Worm (Caenorhabditis elegans) whole organism, young adult: ENCODE data around the gene T27A8.7.

Source experiments
- B0261.1 ChIP-seq: sonication (generic microtip); optimal IDR thresholded peaks from 2 replicates; lab custom pipeline; 2016; ENCODE audit warnings: mild to moderate bottlenecking, missing genetic modification characterization, moderate library complexity, missing compliant biosample characterization
- B0336.3 ChIP-seq: fragments of 200-800 bp; sonication (Bioruptor generic); IDR thresholded peaks from 2 replicates; pipeline ENCODE4 v1.3.6; 2022; ENCODE audit warnings: missing genetic modification characterization, missing compliant biosample characterization
- F10E7.11 ChIP-seq: sonication (generic microtip); optimal IDR thresholded peaks from 2 replicates; lab custom pipeline; 2017; ENCODE audit warnings: mild to moderate bottlenecking, missing genetic modification characterization, moderate library complexity, missing compliant biosample characterization
- F37B4.10 ChIP-seq: fragments of 200-800 bp; sonication (Bioruptor generic); IDR thresholded peaks from 2 replicates; pipeline ENCODE4 v1.3.6; 2022; ENCODE audit warnings: missing genetic modification characterization, missing compliant biosample characterization
- F52B5.7 ChIP-seq: sonication (generic microtip); optimal IDR thresholded peaks from 2 replicates; lab custom pipeline; 2016; ENCODE audit warnings: mild to moderate bottlenecking, missing genetic modification characterization, missing compliant biosample characterization
- Y79H2A.3 ChIP-seq: fragments of 200-800 bp; sonication (Bioruptor generic); conservative IDR thresholded peaks from 2 replicates; pipeline ENCODE4 v1.3.6; 2022; ENCODE audit warnings: missing genetic modification reagents, missing genetic modification characterization, missing compliant biosample characterization
- Y95B8A.8 ChIP-seq: fragments of 200-800 bp; sonication (Bioruptor generic); IDR thresholded peaks from 2 replicates; pipeline ENCODE4 v1.3.6; 2022; ENCODE audit warnings: missing genetic modification reagents, missing genetic modification characterization, missing compliant biosample characterization
- ama-1 ChIP-seq, 3 experiments: fragments of 150-350 bp in 1 of 3; sonication (generic microtip) in 2 of 3; optimal IDR thresholded peaks; 2 replicates each; lab custom pipeline; 2014 to 2018; ENCODE audit warnings: missing biosample characterization in 2 of 3, missing genetic modification characterization in 2 of 3, missing genetic modification reagents in 2 of 3
- attf-5 ChIP-seq: fragments of 200-800 bp; sonication (Bioruptor generic); optimal IDR thresholded peaks from 2 replicates; lab custom pipeline; 2018; ENCODE audit warnings: mild to moderate bottlenecking, missing genetic modification characterization, missing compliant biosample characterization
- bed-1 ChIP-seq: fragments of 200-800 bp; sonication (Bioruptor generic); IDR thresholded peaks from 2 replicates; pipeline ENCODE4 v1.3.6; 2022; ENCODE audit warnings: missing genetic modification reagents, missing genetic modification characterization, missing compliant biosample characterization
- cebp-1 ChIP-seq, 2 experiments: fragments of 200-800 bp in 1 of 2; sonication (Bioruptor generic) in 1 of 2; sonication (generic microtip) in 1 of 2; IDR thresholded peaks in 1 of 2; optimal IDR thresholded peaks in 1 of 2; 2 replicates each; pipeline versions ENCODE4 v1.3.6 to Lab custom; 2017 to 2022; ENCODE audit warnings: missing compliant biosample characterization in 2 of 2, missing genetic modification characterization in 2 of 2, mild to moderate bottlenecking in 1 of 2, missing genetic modification reagents in 1 of 2, moderate library complexity in 1 of 2
- cebp-2 ChIP-seq: fragments of 200-800 bp; sonication (Bioruptor generic); IDR thresholded peaks from 2 replicates; pipeline ENCODE4 v1.3.6; 2022; ENCODE audit warnings: missing genetic modification characterization, missing compliant biosample characterization
- ceh-27 ChIP-seq: fragments of 200-800 bp; sonication (Bioruptor generic); optimal IDR thresholded peaks from 2 replicates; lab custom pipeline; 2018; ENCODE audit warnings: mild to moderate bottlenecking, missing genetic modification characterization, moderate library complexity, missing compliant biosample characterization
- ceh-79 ChIP-seq: sonication (generic microtip); optimal IDR thresholded peaks from 2 replicates; lab custom pipeline; 2017; ENCODE audit warnings: mild to moderate bottlenecking, missing genetic modification characterization, missing compliant biosample characterization
- chd-7 ChIP-seq: sonication (generic microtip); optimal IDR thresholded peaks from 2 replicates; lab custom pipeline; 2016; ENCODE audit warnings: mild to moderate bottlenecking, missing genetic modification characterization, moderate library complexity, missing compliant biosample characterization
- die-1 ChIP-seq: sonication (generic microtip); optimal IDR thresholded peaks from 2 replicates; lab custom pipeline; 2016; ENCODE audit warnings: missing genotype, mild to moderate bottlenecking, missing genetic modification characterization, missing compliant biosample characterization
- dpff-1 ChIP-seq: sonication (generic microtip); optimal IDR thresholded peaks from 2 replicates; lab custom pipeline; 2017; ENCODE audit warnings: mild to moderate bottlenecking, missing genetic modification characterization, missing compliant biosample characterization
- egrh-3 ChIP-seq: fragments of 200-800 bp; sonication (Bioruptor generic); IDR thresholded peaks from 2 replicates; pipeline ENCODE4 v1.3.6; 2022; ENCODE audit warnings: missing genetic modification reagents, missing genetic modification characterization, missing compliant biosample characterization
- ets-4 ChIP-seq: fragments of 200-800 bp; sonication (Bioruptor generic); optimal IDR thresholded peaks from 2 replicates; lab custom pipeline; 2018; ENCODE audit warnings: mild to moderate bottlenecking, missing genetic modification characterization, missing compliant biosample characterization
- lag-1 ChIP-seq: fragments of 200-800 bp; sonication (Bioruptor generic); IDR thresholded peaks from 2 replicates; pipeline ENCODE4 v1.3.6; 2022; ENCODE audit warnings: missing genetic modification reagents, missing genetic modification characterization, missing compliant biosample characterization
- lin-26 ChIP-seq: fragments of 200-800 bp; sonication (Bioruptor generic); IDR thresholded peaks from 2 replicates; pipeline ENCODE4 v1.3.6; 2022; ENCODE audit warnings: missing genetic modification reagents, missing genetic modification characterization, missing compliant biosample characterization
- lin-35 ChIP-seq, 3 experiments: fragments of 150-350 bp in 2 of 3; sonication (generic microtip) in 1 of 3; optimal IDR thresholded peaks; 2 replicates each; lab custom pipeline; 2014 to 2018; ENCODE audit warnings: missing biosample characterization in 3 of 3, missing genetic modification characterization in 3 of 3, missing genetic modification reagents in 3 of 3
- lin-40 ChIP-seq: sonication (generic microtip); optimal IDR thresholded peaks from 2 replicates; lab custom pipeline; 2016; ENCODE audit warnings: missing genetic modification characterization, mild to moderate bottlenecking, missing compliant biosample characterization, missing genotype, missing genetic modification reagents
- lir-1 ChIP-seq: fragments of 200-800 bp; sonication (Bioruptor generic); conservative IDR thresholded peaks from 2 replicates; pipeline ENCODE4 v1.3.6; 2022; ENCODE audit warnings: missing genetic modification reagents, missing genetic modification characterization, missing compliant biosample characterization
- madf-10 ChIP-seq: sonication (generic microtip); optimal IDR thresholded peaks from 2 replicates; lab custom pipeline; 2016; ENCODE audit warnings: mild to moderate bottlenecking, missing genetic modification characterization, missing compliant biosample characterization
- madf-6 ChIP-seq: fragments of 200-800 bp; sonication (Bioruptor generic); IDR thresholded peaks from 2 replicates; pipeline ENCODE4 v1.3.6; 2022; ENCODE audit warnings: missing genetic modification reagents, missing genetic modification characterization, missing compliant biosample characterization
- madf-8 ChIP-seq: fragments of 200-800 bp; sonication (Bioruptor generic); conservative IDR thresholded peaks from 2 replicates; pipeline ENCODE4 v1.3.6; 2022; ENCODE audit warnings: missing genetic modification reagents, missing genetic modification characterization, missing compliant biosample characterization
- mes-4 ChIP-seq: sonication (generic microtip); optimal IDR thresholded peaks from 2 replicates; lab custom pipeline; 2016; ENCODE audit warnings: missing genotype, missing genetic modification characterization, missing compliant biosample characterization
- nfya-2 ChIP-seq: fragments of 200-800 bp; sonication (Bioruptor generic); IDR thresholded peaks from 2 replicates; pipeline ENCODE4 v1.3.6; 2022; ENCODE audit warnings: missing genetic modification reagents, missing genetic modification characterization, missing compliant biosample characterization
- nhr-179 ChIP-seq: sonication (generic microtip); optimal IDR thresholded peaks from 2 replicates; lab custom pipeline; 2016; ENCODE audit warnings: mild to moderate bottlenecking, missing genetic modification characterization, missing compliant biosample characterization
- nhr-27 ChIP-seq: fragments of 200-800 bp; sonication (Bioruptor generic); optimal IDR thresholded peaks from 2 replicates; lab custom pipeline; 2018; ENCODE audit warnings: mild to moderate bottlenecking, missing genetic modification characterization, moderate library complexity, missing compliant biosample characterization
- nhr-80 ChIP-seq: sonication (generic microtip); optimal IDR thresholded peaks from 2 replicates; lab custom pipeline; 2016; ENCODE audit warnings: missing genetic modification characterization, missing compliant biosample characterization
- nhr-90 ChIP-seq: sonication (generic microtip); optimal IDR thresholded peaks from 2 replicates; lab custom pipeline; 2016; ENCODE audit warnings: missing genotype, mild to moderate bottlenecking, missing genetic modification characterization, missing compliant biosample characterization
- rcor-1 ChIP-seq: fragments of 200-800 bp; sonication (Bioruptor generic); IDR thresholded peaks from 2 replicates; pipeline ENCODE4 v1.3.6; 2022; ENCODE audit warnings: missing genetic modification reagents, missing genetic modification characterization, missing compliant biosample characterization
- sea-2 ChIP-seq: fragments of 200-800 bp; sonication (Bioruptor generic); IDR thresholded peaks from 2 replicates; pipeline ENCODE4 v1.3.6; 2022; ENCODE audit warnings: missing genetic modification characterization, missing compliant biosample characterization
- snpc-1.3 ChIP-seq: sonication (generic microtip); optimal IDR thresholded peaks from 2 replicates; lab custom pipeline; 2017; ENCODE audit warnings: missing genetic modification characterization, mild to moderate bottlenecking, missing compliant biosample characterization, antibody characterized with exemption, moderate library complexity, missing genotype, missing genetic modification reagents; ENCODE audit not compliant: insufficient read depth
- snpc-4 ChIP-seq, 5 experiments: fragments of 150-350 bp in 1 of 5; sonication (generic microtip) in 4 of 5; optimal IDR thresholded peaks; 2 replicates each; lab custom pipeline; 2014 to 2018; ENCODE audit warnings: missing genetic modification characterization in 5 of 5, missing biosample characterization in 3 of 5, antibody characterized with exemption in 2 of 5, mild to moderate bottlenecking in 2 of 5, missing compliant biosample characterization in 2 of 5, missing genotype in 2 of 5, moderate library complexity in 2 of 5, missing genetic modification reagents in 1 of 5
- somi-1 ChIP-seq: fragments of 200-800 bp; sonication (Bioruptor generic); optimal IDR thresholded peaks from 2 replicates; lab custom pipeline; 2018; ENCODE audit warnings: mild to moderate bottlenecking, missing genetic modification characterization, missing compliant biosample characterization
- sptf-2 ChIP-seq: fragments of 200-800 bp; sonication (Bioruptor generic); optimal IDR thresholded peaks from 2 replicates; lab custom pipeline; 2018; ENCODE audit warnings: mild to moderate bottlenecking, missing genetic modification characterization, missing compliant biosample characterization
- tbp1 ChIP-seq: fragments of 200-800 bp; sonication (Bioruptor generic); optimal IDR thresholded peaks from 2 replicates; lab custom pipeline; 2018; ENCODE audit warnings: mild to moderate bottlenecking, missing genetic modification characterization, missing compliant biosample characterization
- tbx-9 ChIP-seq: sonication (generic microtip); optimal IDR thresholded peaks from 2 replicates; lab custom pipeline; 2016; ENCODE audit warnings: borderline replicate concordance, missing genetic modification characterization, inconsistent platforms, missing compliant biosample characterization
- unc-62 ChIP-seq: fragments of 150-350 bp; optimal IDR thresholded peaks from 2 replicates; lab custom pipeline; 2014; ENCODE audit warnings: missing biosample characterization, missing genetic modification reagents, missing genetic modification characterization
- zfh-2 ChIP-seq: fragments of 200-800 bp; sonication (Bioruptor generic); conservative IDR thresholded peaks from 2 replicates; pipeline ENCODE4 v1.3.6; 2022; ENCODE audit warnings: missing genetic modification reagents, missing genetic modification characterization, missing compliant biosample characterization
- zim-3 ChIP-seq: sonication (generic microtip); optimal IDR thresholded peaks from 2 replicates; lab custom pipeline; 2017; ENCODE audit warnings: mild to moderate bottlenecking, missing genetic modification characterization, moderate library complexity, missing compliant biosample characterization
- ztf-6 ChIP-seq: fragments of 200-800 bp; sonication (Bioruptor generic); IDR thresholded peaks from 2 replicates; pipeline ENCODE4 v1.3.6; 2022; ENCODE audit warnings: missing genetic modification reagents, missing genetic modification characterization, missing compliant biosample characterization

T27A8.7 gene

DNA sequence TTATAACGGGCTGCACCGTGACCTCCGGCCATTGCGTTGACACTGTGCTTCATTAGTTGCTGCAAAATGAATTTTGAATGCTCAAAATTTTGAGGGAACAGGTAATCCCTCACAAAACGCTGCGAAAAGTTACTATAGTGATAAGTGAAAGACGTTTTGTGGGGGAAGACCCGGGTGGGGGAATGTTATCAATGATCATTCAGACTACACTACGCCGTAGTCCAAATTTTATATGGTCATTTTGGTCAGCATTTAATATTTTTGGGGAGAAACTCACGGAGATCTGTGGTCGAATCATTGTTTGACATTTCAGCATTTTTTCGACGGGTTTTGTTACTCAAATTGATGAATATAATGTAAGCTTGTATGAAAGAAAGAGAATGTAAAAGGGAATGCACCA, 16.2 kb upstream of the T27A8.7 start:
- peak; percentile 25 for TF ChIP-seq nhr-80 (tag; lab: Kevin White, UChicago)
- TF ChIP-seq cebp-1 (GFP tag; IDR thresholded peaks at IDR 0.05; lab: Robert Waterston, UW) = no peak
- TF ChIP-seq cebp-1 (tag; optimal IDR thresholded peaks at IDR 0.05; lab: Kevin White, UChicago) = peak; percentile 8
- no peak for TF ChIP-seq nhr-179 (tag; lab: Kevin White, UChicago)

ce11 chrX:16040207-16040716, 15.1 kb upstream of the T27A8.7 start, which contains the start of gene B0395.3:
Gene B0395.3, minus strand, starts transcription at chrX:16040257.
- no peak for TF ChIP-seq ztf-6 (GFP tag; lab: Robert Waterston, UW)
- peak in 1 of 3 experiments; percentile 10 for TF ChIP-seq lin-35 (GFP tag; optimal IDR thresholded peaks at IDR 0.05; lab: Kevin White, UChicago)
- TF ChIP-seq B0261.1 = peak; percentile 4
- TF ChIP-seq nhr-27 (tag; lab: Kevin White, UChicago) = no peak
- TF ChIP-seq cebp-2 (GFP tag; lab: Robert Waterston, UW) = no peak
- TF ChIP-seq ceh-79 (tag; lab: Kevin White, UChicago) = no peak
- no peak for TF ChIP-seq nfya-2
- no peak for TF ChIP-seq lag-1
- no peak for TF ChIP-seq F10E7.11 (tag; lab: Kevin White, UChicago)
- TF ChIP-seq egrh-3 (GFP tag; lab: Robert Waterston, UW) = peak; percentile 87
- no peak for TF ChIP-seq zim-3 (tag; lab: Kevin White, UChicago)
- peak; percentile 5 for TF ChIP-seq chd-7 (tag; lab: Kevin White, UChicago)
- TF ChIP-seq tbx-9 = no peak
- TF ChIP-seq die-1 (tag; lab: Kevin White, UChicago) = peak; percentile 17
- no peak for TF ChIP-seq snpc-1.3 (tag; lab: Kevin White, UChicago)
- no peak for TF ChIP-seq sea-2 (GFP tag; lab: Robert Waterston, UW)
- peak; percentile 7 for TF ChIP-seq madf-10 (tag; lab: Kevin White, UChicago)
- no peak for TF ChIP-seq madf-8 (GFP tag; lab: Robert Waterston, UW)
- no peak for TF ChIP-seq nhr-90
- TF ChIP-seq zfh-2 (GFP tag; lab: Robert Waterston, UW) = peak; percentile 64
- no peak for TF ChIP-seq madf-6 (GFP tag; lab: Robert Waterston, UW)
- TF ChIP-seq nhr-80 (tag; lab: Kevin White, UChicago) = peak; percentile 66
- peak; percentile 76 for TF ChIP-seq ceh-27
- peak; percentile 60 for TF ChIP-seq lin-26 (GFP tag; lab: Robert Waterston, UW)
- 0 out of 2 replicates have a peak, but pooled peaks have one; percentile 30 for TF ChIP-seq B0336.3
- TF ChIP-seq Y79H2A.3 (GFP tag; lab: Robert Waterston, UW) = no peak
- peak; percentile 8 for TF ChIP-seq unc-62 (GFP tag; lab: Kevin White, UChicago)
- TF ChIP-seq lin-40 = peak; percentile 2
- TF ChIP-seq somi-1 (GFP tag; lab: Kevin White, UChicago) = no peak
- TF ChIP-seq ama-1 (optimal IDR thresholded peaks at IDR 0.05; lab: Kevin White, UChicago) = no peak
- TF ChIP-seq ama-1 (GFP tag; optimal IDR thresholded peaks at IDR 0.05; lab: Kevin White, UChicago) = no peak
- 0 out of 2 replicates have a peak, but pooled peaks have one; percentile 21 for TF ChIP-seq rcor-1
- peak; percentile 51 for TF ChIP-seq attf-5
- no peak for TF ChIP-seq lir-1
- peak; percentile 31 for TF ChIP-seq tbp1 (GFP tag; lab: Kevin White, UChicago)
- no peak for TF ChIP-seq mes-4 (tag; lab: Kevin White, UChicago)
- no peak for TF ChIP-seq ets-4 (GFP tag; lab: Kevin White, UChicago)
- no peak for TF ChIP-seq dpff-1 (tag; lab: Kevin White, UChicago)
- no peak for TF ChIP-seq F37B4.10 (GFP tag; lab: Robert Waterston, UW)
- no peak for TF ChIP-seq F52B5.7 (tag; lab: Kevin White, UChicago)
- no peak for TF ChIP-seq sptf-2 (GFP tag; lab: Kevin White, UChicago)
- TF ChIP-seq Y95B8A.8 (GFP tag; lab: Robert Waterston, UW) = no peak
- TF ChIP-seq bed-1 = no peak
- no peak for TF ChIP-seq snpc-4 (GFP tag; optimal IDR thresholded peaks at IDR 0.05; lab: Kevin White, UChicago)
- peak in 2 of 4 experiments; percentile 4 to 6 for TF ChIP-seq snpc-4 (tag; optimal IDR thresholded peaks at IDR 0.05; lab: Kevin White, UChicago)
